Worm (Caenorhabditis elegans): ENCODE results near the gene mig-2.

The mig-2 gene

ce11 chrX:11585894-11586293, 37.5 kb downstream of the mig-2 start:
- no peak for TF ChIP-seq flt-1 (GFP tag; IDR thresholded peaks at IDR 0.05)
- TF ChIP-seq tbx-11 (GFP tag; IDR thresholded peaks at IDR 0.05), result no peak
- no peak for TF ChIP-seq pes-1 (GFP tag; IDR thresholded peaks at IDR 0.05)
- TF ChIP-seq tbx-37 (GFP tag; conservative IDR thresholded peaks at IDR 0.05), result no peak
- TF ChIP-seq aly-1 (tag; optimal IDR thresholded peaks at IDR 0.05), result no peak
- no peak for TF ChIP-seq ama-1 (optimal IDR thresholded peaks at IDR 0.05)
- TF ChIP-seq B0310.2 (tag; optimal IDR thresholded peaks at IDR 0.05), result no peak
- no peak for TF ChIP-seq hmg-4 (GFP tag; optimal IDR thresholded peaks at IDR 0.05)
- no peak for TF ChIP-seq ceh-13 (GFP tag; optimal IDR thresholded peaks at IDR 0.05)

DNA sequence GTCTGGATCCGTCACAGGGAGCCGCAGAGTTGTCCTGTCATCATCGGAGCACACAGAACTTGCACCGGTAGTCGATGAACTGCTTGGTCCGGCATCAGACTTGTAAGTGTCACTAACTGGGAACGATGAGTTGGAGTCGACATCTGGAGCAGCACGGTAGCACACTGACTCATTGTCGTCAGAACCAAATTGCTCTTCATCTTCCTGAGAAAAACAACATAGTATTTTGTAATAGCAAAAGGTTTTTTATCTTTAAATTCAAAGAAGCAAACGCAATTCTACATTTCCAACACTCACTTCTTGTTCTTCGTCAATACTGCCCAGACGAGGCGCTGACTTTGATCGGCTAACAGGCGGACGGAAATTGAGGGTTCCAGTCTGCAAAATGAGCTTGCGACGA, 42.1 kb downstream of the mig-2 start:
- TF ChIP-seq scrt-1 (GFP tag; IDR thresholded peaks at IDR 0.05) (no peak), pes-1 (GFP tag; IDR thresholded peaks at IDR 0.05) (no peak), sea-1 (GFP tag; conservative IDR thresholded peaks at IDR 0.05) (no peak), tra-4 (tag; optimal IDR thresholded peaks at IDR 0.05) (no peak), ama-1 (optimal IDR thresholded peaks at IDR 0.05) (no peak), ets-7 (tag; optimal IDR thresholded peaks at IDR 0.05) (no peak), hnd-1 (tag; optimal IDR thresholded peaks at IDR 0.05) (no peak), B0310.2 (tag; optimal IDR thresholded peaks at IDR 0.05) (no peak), F13C5.2 (tag; optimal IDR thresholded peaks at IDR 0.05) (no peak), ceh-36 (tag; optimal IDR thresholded peaks at IDR 0.05) (no peak), ceh-13 (GFP tag; optimal IDR thresholded peaks at IDR 0.05) (no peak)

DNA sequence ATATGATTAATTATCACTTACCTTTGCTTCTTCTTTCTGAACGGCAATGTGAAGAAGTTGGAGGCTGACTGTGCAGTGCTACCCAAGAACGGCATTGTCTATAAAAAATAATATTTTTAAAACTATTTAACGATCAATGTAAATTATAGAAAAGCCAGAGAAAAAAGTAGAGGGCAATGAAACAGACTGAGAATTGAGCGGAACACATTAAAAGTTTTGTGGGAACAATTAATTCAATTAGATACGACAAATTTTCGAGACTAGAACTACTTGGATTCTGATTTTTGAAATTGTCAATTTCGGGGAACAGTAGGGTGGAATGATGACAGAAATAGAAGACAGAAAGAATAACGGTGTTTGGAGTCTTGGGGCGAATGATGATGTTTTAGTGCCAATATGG, 43.2 kb downstream of the mig-2 start, which contains the start of gene F52D10.2:
TSS of gene F52D10.2 (minus strand) at position 101 of the 400 bp plus-strand sequence.
- TF ChIP-seq flt-1 (GFP tag; IDR thresholded peaks at IDR 0.05) (no peak), tbx-11 (GFP tag; IDR thresholded peaks at IDR 0.05) (no peak), ceh-36 (tag; optimal IDR thresholded peaks at IDR 0.05) (no peak), ceh-13 (GFP tag; optimal IDR thresholded peaks at IDR 0.05) (no peak)

- no peak for TF ChIP-seq F13C5.2 (tag; optimal IDR thresholded peaks at IDR 0.05)
- TF ChIP-seq tra-4 (tag; optimal IDR thresholded peaks at IDR 0.05), result no peak
- TF ChIP-seq sea-1 (GFP tag; conservative IDR thresholded peaks at IDR 0.05), result no peak
- no peak for TF ChIP-seq scrt-1 (GFP tag; IDR thresholded peaks at IDR 0.05)
- no peak for TF ChIP-seq ets-7 (tag; optimal IDR thresholded peaks at IDR 0.05)
- TF ChIP-seq flt-1 (GFP tag; IDR thresholded peaks at IDR 0.05), result no peak
- no peak for TF ChIP-seq hnd-1 (tag; optimal IDR thresholded peaks at IDR 0.05)
- TF ChIP-seq ama-1 (optimal IDR thresholded peaks at IDR 0.05), result no peak
- no peak for TF ChIP-seq tbx-11 (GFP tag; IDR thresholded peaks at IDR 0.05)
- TF ChIP-seq ceh-13 (GFP tag; optimal IDR thresholded peaks at IDR 0.05), result no peak
- no peak for TF ChIP-seq pes-1 (GFP tag; IDR thresholded peaks at IDR 0.05)
- TF ChIP-seq hmbx-1 (tag; optimal IDR thresholded peaks at IDR 0.05), result no peak
- no peak for TF ChIP-seq ceh-36 (tag; optimal IDR thresholded peaks at IDR 0.05)
- no peak for TF ChIP-seq hmg-4 (GFP tag; optimal IDR thresholded peaks at IDR 0.05)
- no peak for TF ChIP-seq B0310.2 (tag; optimal IDR thresholded peaks at IDR 0.05)
- TF ChIP-seq tbx-37 (GFP tag; conservative IDR thresholded peaks at IDR 0.05), result no peak
- TF ChIP-seq aly-1 (tag; optimal IDR thresholded peaks at IDR 0.05), result no peak
These were observed 44.1 kb downstream of the mig-2 start for ce11 chrX:11592539-11592938.

DNA sequence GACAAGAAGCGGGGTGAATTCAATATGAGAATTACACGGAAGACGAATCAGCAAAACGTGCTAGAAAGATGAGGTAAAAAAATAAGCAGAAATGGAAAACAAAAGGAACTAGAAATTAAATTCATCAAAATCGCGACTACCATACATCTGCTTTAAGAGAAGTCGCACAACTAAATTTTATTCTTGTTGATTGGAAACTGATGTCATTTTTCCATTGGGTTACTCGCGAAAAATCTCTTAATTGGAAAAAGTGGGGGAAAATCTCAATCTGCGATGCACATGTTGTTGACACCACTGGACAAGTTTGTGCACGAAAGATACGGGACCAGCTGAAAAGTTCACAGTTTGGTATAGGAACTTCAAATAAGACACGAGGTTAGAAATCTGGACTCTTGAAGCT, 48.5 kb downstream of the mig-2 start:
- TF ChIP-seq ceh-36 (tag; optimal IDR thresholded peaks at IDR 0.05) (no peak), ceh-13 (GFP tag; optimal IDR thresholded peaks at IDR 0.05) (no peak), hnd-1 (tag; optimal IDR thresholded peaks at IDR 0.05) (no peak), hmg-4 (GFP tag; optimal IDR thresholded peaks at IDR 0.05) (no peak), scrt-1 (GFP tag; IDR thresholded peaks at IDR 0.05) (no peak), tbx-11 (GFP tag; IDR thresholded peaks at IDR 0.05) (no peak), ets-7 (tag; optimal IDR thresholded peaks at IDR 0.05) (no peak), sea-1 (GFP tag; conservative IDR thresholded peaks at IDR 0.05) (no peak)

DNA sequence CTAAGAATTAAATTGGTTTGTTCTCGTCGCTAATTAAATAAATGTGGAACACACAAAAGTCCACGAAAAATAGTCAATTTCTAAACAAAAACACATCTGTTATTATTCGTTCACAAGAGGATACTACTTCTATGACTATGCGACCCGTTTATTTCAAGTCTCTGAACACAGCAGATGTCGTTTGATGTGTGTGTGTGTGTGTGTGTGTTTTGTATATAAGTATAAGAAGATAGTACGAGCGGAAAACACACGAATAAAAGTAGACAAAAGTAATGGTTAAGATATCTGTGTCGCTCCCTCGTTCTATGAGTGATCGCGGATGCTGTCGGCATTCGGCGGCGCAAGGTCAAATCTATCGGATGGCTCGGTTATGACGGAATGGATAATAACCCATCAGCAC, 50.4 kb downstream of the mig-2 start:
- no peak for TF ChIP-seq scrt-1 (GFP tag; IDR thresholded peaks at IDR 0.05)
- no peak for TF ChIP-seq ceh-36 (tag; optimal IDR thresholded peaks at IDR 0.05)
- TF ChIP-seq ets-7 (tag; optimal IDR thresholded peaks at IDR 0.05), result no peak
- no peak for TF ChIP-seq ama-1 (optimal IDR thresholded peaks at IDR 0.05)
- TF ChIP-seq tbx-37 (GFP tag; conservative IDR thresholded peaks at IDR 0.05), result no peak
- TF ChIP-seq ceh-13 (GFP tag; optimal IDR thresholded peaks at IDR 0.05), result no peak
- no peak for TF ChIP-seq F13C5.2 (tag; optimal IDR thresholded peaks at IDR 0.05)
- no peak for TF ChIP-seq flt-1 (GFP tag; IDR thresholded peaks at IDR 0.05)
- TF ChIP-seq tbx-11 (GFP tag; IDR thresholded peaks at IDR 0.05), result no peak
